Fruit fly (Drosophila melanogaster): Measurements from ENCODE around the gene Osi16.

- TF ChIP-seq ttk (optimal IDR thresholded peaks at IDR 0.05) (no peak), psq (optimal IDR thresholded peaks at IDR 0.05) (no peak)
Observed at dm6 chr3R:6294046-6294445, 11.0 kb upstream of the Osi16 start.
